Worm (Caenorhabditis elegans): ENCODE measurements around the gene F01F1.2.
A peak's percentile ranks its signal among the peaks of the same experiment; 100 is the strongest.

ce11 chrIII:5843662-5844061 lies 34.7 kb upstream of the F01F1.2 start:
- TF ChIP-seq dpl-1 (GFP tag; optimal IDR thresholded peaks at IDR 0.05) (no peak), grh-1 (GFP tag; IDR thresholded peaks at IDR 0.05) (no peak), fkh-4 (tag; optimal IDR thresholded peaks at IDR 0.05; ENCODE audit: borderline replicate concordance) (no peak), nhr-20 (tag; optimal IDR thresholded peaks at IDR 0.05) (peak; percentile 34), nhr-11 (tag; optimal IDR thresholded peaks at IDR 0.05) (no peak), unc-62 (GFP tag; optimal IDR thresholded peaks at IDR 0.05) (no peak), C34B4.2 (tag; optimal IDR thresholded peaks at IDR 0.05) (no peak), nhr-237 (tag; optimal IDR thresholded peaks at IDR 0.05) (no peak), alr-1 (tag; optimal IDR thresholded peaks at IDR 0.05; ENCODE audit: borderline replicate concordance) (no peak), lsy-2 (tag; optimal IDR thresholded peaks at IDR 0.05) (peak in 1 of 2 experiments; percentile 31), fos-1 (tag; optimal IDR thresholded peaks at IDR 0.05) (no peak)
